Worm (Caenorhabditis elegans): ENCODE results near the gene cyp-34A8.

The cyp-34A8 gene

DNA sequence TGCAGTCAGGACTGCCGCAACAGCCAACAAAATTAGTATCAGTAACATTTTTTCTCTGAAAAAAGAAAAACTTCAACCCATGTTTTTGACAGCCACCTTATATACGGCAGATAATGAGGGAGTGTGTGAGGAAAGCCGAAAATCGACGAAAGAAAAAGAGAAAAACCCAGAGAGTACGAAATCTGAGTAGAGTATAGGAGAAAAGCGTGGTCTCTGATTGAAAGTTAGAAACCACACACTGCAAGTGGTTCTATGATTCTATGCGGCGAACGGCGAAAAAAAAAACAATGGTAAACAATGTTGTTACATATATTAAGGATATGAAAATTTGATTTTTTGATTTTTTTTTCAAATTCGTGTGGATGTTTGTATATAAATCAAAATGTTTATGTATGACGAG is at the start of gene cyp-34A8:
Gene cyp-34A8, minus strand, starts transcription at position 62 of the 400 bp plus-strand sequence.
- TF ChIP-seq tag-97 (GFP tag; IDR thresholded peaks at IDR 0.05) (no peak), unc-62 (GFP tag; optimal IDR thresholded peaks at IDR 0.05 in 1 of 2) (no peak), unc-62 (tag; optimal IDR thresholded peaks at IDR 0.05) (no peak), nhr-25 (tag; optimal IDR thresholded peaks at IDR 0.05; ENCODE audit: borderline replicate concordance, insufficient read depth) (no peak), nhr-28 (tag; optimal IDR thresholded peaks at IDR 0.05) (peak; percentile 79), nhr-77 (tag; optimal IDR thresholded peaks at IDR 0.05) (peak; percentile 84), nhr-102 (tag; optimal IDR thresholded peaks at IDR 0.05) (peak; percentile 24), hlh-30 (tag; optimal IDR thresholded peaks at IDR 0.05; ENCODE audit: insufficient read depth) (no peak), Y105C5A.15 (GFP tag; IDR thresholded peaks at IDR 0.05) (no peak), arid-1 (GFP tag; conservative IDR thresholded peaks at IDR 0.05) (no peak), nhr-6 (tag; optimal IDR thresholded peaks at IDR 0.05) (no peak), egl-43 (GFP tag; IDR thresholded peaks at IDR 0.05) (no peak), mdl-1 (tag; optimal IDR thresholded peaks at IDR 0.05) (peak in 1 of 2 experiments; percentile 24), php-3 (GFP tag; IDR thresholded peaks at IDR 0.05) (no peak), ceh-32 (tag; optimal IDR thresholded peaks at IDR 0.05; ENCODE audit: poor library complexity) (no peak), dmd-6 (GFP tag; IDR thresholded peaks at IDR 0.05) (peak; percentile 52; the same call in 1 of the 2 replicates), daf-16 (GFP tag; optimal IDR thresholded peaks at IDR 0.05) (no peak), daf-16 (tag; optimal IDR thresholded peaks at IDR 0.05) (peak; percentile 2), hmg-1.1 (GFP tag; IDR thresholded peaks at IDR 0.05) (no peak), nhr-41 (GFP tag; IDR thresholded peaks at IDR 0.05) (no peak), hlh-11 (tag; optimal IDR thresholded peaks at IDR 0.05) (peak; percentile 4), set-16 (GFP tag; IDR thresholded peaks at IDR 0.05) (no peak), dve-1 (tag; optimal IDR thresholded peaks at IDR 0.05; ENCODE audit: insufficient read depth) (peak; percentile 57)

DNA sequence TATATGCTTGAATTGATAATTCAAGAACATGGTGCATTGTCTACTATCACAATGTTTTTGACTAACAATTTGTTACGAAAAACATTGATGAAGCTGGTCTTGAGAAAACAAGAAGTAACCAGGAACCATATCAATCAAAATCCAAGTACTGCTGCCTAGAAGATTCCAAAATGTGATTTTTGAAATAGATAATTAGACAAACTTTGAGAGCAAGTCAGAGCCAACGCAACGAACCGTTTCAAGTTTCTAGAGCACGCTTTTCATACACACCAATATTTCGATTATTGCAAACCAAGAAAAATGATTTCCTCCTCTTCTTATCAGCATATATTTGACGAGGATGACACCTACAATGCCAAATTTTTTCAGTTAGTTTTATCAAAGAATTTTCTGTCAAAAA is 49.2 kb upstream of the cyp-34A8 start, which contains the start of gene srw-89:
Gene srw-89, plus strand, starts transcription at position 301 of the 400 bp plus-strand sequence.
- TF ChIP-seq lir-3 (tag; optimal IDR thresholded peaks at IDR 0.05), result no peak
- TF ChIP-seq mep-1 (tag; optimal IDR thresholded peaks at IDR 0.05), result no peak
- TF ChIP-seq hlh-30 (tag; optimal IDR thresholded peaks at IDR 0.05; ENCODE audit: insufficient read depth), result no peak
- TF ChIP-seq ztf-11 (tag; optimal IDR thresholded peaks at IDR 0.05), result no peak
- no peak for TF ChIP-seq nhr-48 (tag; optimal IDR thresholded peaks at IDR 0.05)
- no peak for TF ChIP-seq rbr-2 (tag; optimal IDR thresholded peaks at IDR 0.05)
- no peak for TF ChIP-seq fkh-10 (GFP tag; optimal IDR thresholded peaks at IDR 0.05)

- TF ChIP-seq ama-1 (optimal IDR thresholded peaks at IDR 0.05) (no peak), aha-1 (tag) (peak; percentile 3)
Measured at ce11 chrV:4010170-4010569, 42.5 kb upstream of the cyp-34A8 start, which contains the start of gene srh-4. srh-4 (plus strand) TSS chrV:4010470.

ce11 chrV:4007927-4008326 is 40.3 kb upstream of the cyp-34A8 start, which contains the start of gene srh-7:
srh-7 (plus strand) TSS chrV:4008227.
- TF ChIP-seq ceh-28 (tag; optimal IDR thresholded peaks at IDR 0.05) (no peak), dve-1 (tag; optimal IDR thresholded peaks at IDR 0.05; ENCODE audit: insufficient read depth) (no peak), mxl-3 (GFP tag; optimal IDR thresholded peaks at IDR 0.05) (no peak)

ce11 chrV:4005219-4005618 is 37.6 kb upstream of the cyp-34A8 start, which contains the start of gene srh-8:
srh-8 (plus strand) TSS chrV:4005519.
- peak; percentile 25 for TF ChIP-seq aha-1 (tag)
- TF ChIP-seq cey-2 (tag; optimal IDR thresholded peaks at IDR 0.05; ENCODE audit: borderline replicate concordance, insufficient read depth), result no peak
